Fruit fly (Drosophila melanogaster) whole organism, embryonic: ENCODE results near the gene obst-J.

ENCODE experiments used
- ATbp ChIP-seq: fragments of 200-800 bp; sonication (Bioruptor generic); optimal IDR thresholded peaks from 2 replicates; lab custom pipeline; 2017; ENCODE audit warnings: missing biosample characterization, mild to moderate bottlenecking, missing genetic modification characterization, missing genetic modification reagents
- CG11456 ChIP-seq: fragments of 200-800 bp; sonication (Bioruptor generic); IDR thresholded peaks from 3 replicates; pipeline ENCODE4 v1.3.6; 2022; ENCODE audit warnings: missing biosample characterization, missing genetic modification characterization
- CG12104 ChIP-seq: fragments of 200-800 bp; sonication (Bioruptor generic); optimal IDR thresholded peaks from 3 replicates; lab custom pipeline; 2016; ENCODE audit warnings: missing biosample characterization, missing genetic modification characterization
- CG12219 ChIP-seq: fragments of 200-800 bp; sonication (Bioruptor generic); optimal IDR thresholded peaks from 3 replicates; lab custom pipeline; 2018; ENCODE audit warnings: missing biosample characterization, mild to moderate bottlenecking, missing genetic modification characterization
- CG13775 ChIP-seq: fragments of 200-800 bp; sonication (Bioruptor generic); optimal IDR thresholded peaks from 3 replicates; lab custom pipeline; 2017; ENCODE audit warnings: missing biosample characterization, mild to moderate bottlenecking, missing genetic modification characterization
- CG15269 ChIP-seq: fragments of 200-800 bp; sonication (Bioruptor generic); optimal IDR thresholded peaks from 2 replicates; lab custom pipeline; 2018; ENCODE audit warnings: missing biosample characterization, mild to moderate bottlenecking, missing genetic modification characterization, moderate library complexity
- CG17186 ChIP-seq: fragments of 200-800 bp; sonication (Bioruptor generic); optimal IDR thresholded peaks from 3 replicates; lab custom pipeline; 2017; ENCODE audit warnings: missing biosample characterization, missing genetic modification reagents, missing genetic modification characterization
- CG3726 ChIP-seq: fragments of 200-800 bp; sonication (Bioruptor generic); IDR thresholded peaks from 3 replicates; pipeline ENCODE4, ENCODE4 v1.3.6; 2022; ENCODE audit warnings: missing biosample characterization, missing genetic modification characterization
- CG3995 ChIP-seq: fragments of 200-800 bp; sonication (Bioruptor generic); optimal IDR thresholded peaks from 3 replicates; lab custom pipeline; 2016; ENCODE audit warnings: missing biosample characterization, missing genetic modification characterization
- CG4424 ChIP-seq: fragments of 200-800 bp; sonication (Bioruptor generic); optimal IDR thresholded peaks from 3 replicates; lab custom pipeline; 2016; ENCODE audit warnings: missing biosample characterization, missing genetic modification characterization
- CG4707 ChIP-seq: fragments of 200-800 bp; sonication (Bioruptor generic); optimal IDR thresholded peaks from 2 replicates; lab custom pipeline; 2018; ENCODE audit warnings: missing biosample characterization, mild to moderate bottlenecking, missing genetic modification characterization, moderate library complexity
- CG6791 ChIP-seq: fragments of 200-800 bp; sonication (Bioruptor generic); IDR thresholded peaks from 3 replicates; pipeline ENCODE4 v1.3.6; 2022; ENCODE audit warnings: missing biosample characterization, missing genetic modification characterization; ENCODE audit not compliant: partially characterized antibody
- CG9817 ChIP-seq: fragments of 200-800 bp; sonication (Bioruptor generic); optimal IDR thresholded peaks from 2 replicates; lab custom pipeline; 2018; ENCODE audit warnings: missing biosample characterization, mild to moderate bottlenecking, missing genetic modification characterization, moderate library complexity
- CTCF ChIP-seq: fragments of 200-800 bp; sonication (Bioruptor generic); optimal IDR thresholded peaks from 2 replicates; lab custom pipeline; 2017; ENCODE audit warnings: missing biosample characterization, mild to moderate bottlenecking, missing genetic modification characterization, moderate library complexity
- Dad ChIP-seq: fragments of 200-800 bp; sonication (Bioruptor generic); optimal IDR thresholded peaks from 3 replicates; lab custom pipeline; 2016; ENCODE audit warnings: missing biosample characterization, missing genetic modification characterization
- Ets65A ChIP-seq: fragments of 200-800 bp; sonication (Bioruptor generic); peaks from one replicate; lab custom pipeline; 2016; ENCODE audit warnings: missing biosample characterization, missing genetic modification characterization
- Fer2 ChIP-seq: fragments of 200-800 bp; sonication (Bioruptor generic); optimal IDR thresholded peaks from 2 replicates; lab custom pipeline; 2018; ENCODE audit warnings: missing biosample characterization, mild to moderate bottlenecking, missing genetic modification characterization, moderate library complexity
- Gug ChIP-seq: fragments of 200-800 bp; sonication (Bioruptor generic); IDR thresholded peaks from 4 replicates; pipeline ENCODE4 v1.3.6; 2022; ENCODE audit warnings: missing biosample characterization, missing genetic modification characterization
- HmgD ChIP-seq: fragments of 200-800 bp; sonication (Bioruptor generic); optimal IDR thresholded peaks from 3 replicates; lab custom pipeline; 2016; ENCODE audit warnings: missing biosample characterization, missing genetic modification characterization
- HmgZ ChIP-seq: fragments of 200-800 bp; sonication (Bioruptor generic); optimal IDR thresholded peaks from 2 replicates; lab custom pipeline; 2018; ENCODE audit warnings: missing biosample characterization, mild to moderate bottlenecking, missing genetic modification characterization
- Mes4 ChIP-seq: fragments of 200-800 bp; sonication (Bioruptor generic); optimal IDR thresholded peaks from 2 replicates; lab custom pipeline; 2016; ENCODE audit warnings: missing biosample characterization, missing genetic modification characterization
- Myb ChIP-seq: fragments of 200-800 bp; sonication (Bioruptor generic); optimal IDR thresholded peaks from 2 replicates; lab custom pipeline; 2016; ENCODE audit warnings: missing biosample characterization, missing genetic modification characterization
- Tbp ChIP-seq: fragments of >200 bp; optimal IDR thresholded peaks from 2 replicates; lab custom pipeline; 2018; ENCODE audit warnings: missing biosample characterization, missing genetic modification characterization
- az2 ChIP-seq: fragments of 200-800 bp; sonication (Bioruptor generic); optimal IDR thresholded peaks from 3 replicates; lab custom pipeline; 2016; ENCODE audit warnings: missing biosample characterization, missing genetic modification characterization
- ci ChIP-seq: fragments of 200-800 bp; sonication (Bioruptor generic); IDR thresholded peaks from 3 replicates; pipeline ENCODE4 v1.3.6; 2022; ENCODE audit warnings: missing biosample characterization, missing genetic modification characterization
- corto ChIP-seq: fragments of 200-800 bp; sonication (Bioruptor generic); optimal IDR thresholded peaks from 2 replicates; lab custom pipeline; 2016; ENCODE audit warnings: missing biosample characterization, mild to moderate bottlenecking, missing genetic modification characterization, moderate library complexity
- crp ChIP-seq, 2 experiments: fragments of 200-800 bp; sonication (Bioruptor generic); optimal IDR thresholded peaks; 2 replicates in 1 of 2; 3 replicates in 1 of 2; lab custom pipeline; 2017; ENCODE audit warnings: missing biosample characterization in 2 of 2, missing genetic modification characterization in 2 of 2, mild to moderate bottlenecking in 1 of 2, moderate library complexity in 1 of 2
- dpn ChIP-seq, 2 experiments: fragments of 200-800 bp; sonication (Bioruptor generic); optimal IDR thresholded peaks; 3 replicates each; lab custom pipeline; 2016; ENCODE audit warnings: missing biosample characterization in 2 of 2, missing genetic modification characterization in 2 of 2
- gt ChIP-seq: fragments of 200-800 bp; sonication (Bioruptor generic); IDR thresholded peaks from 2 replicates; pipeline ENCODE4 v1.3.6; 2022; ENCODE audit warnings: missing biosample characterization, missing genetic modification characterization
- h ChIP-seq: fragments of >200 bp; optimal IDR thresholded peaks from 2 replicates; lab custom pipeline; 2017
- hb ChIP-seq: fragments of 200-800 bp; sonication (Bioruptor generic); IDR thresholded peaks from 3 replicates; pipeline ENCODE4 v1.3.6; 2022; ENCODE audit warnings: missing biosample characterization, missing genetic modification characterization; ENCODE audit not compliant: partially characterized antibody
- hkb ChIP-seq, 2 experiments: fragments of 200-800 bp in 1 of 2; fragments of >200 bp in 1 of 2; sonication (Bioruptor generic) in 1 of 2; IDR thresholded peaks in 1 of 2; optimal IDR thresholded peaks in 1 of 2; 2 replicates each; pipeline versions ENCODE4 v1.3.6 to Lab custom; 2017 to 2022; ENCODE audit warnings: missing biosample characterization in 1 of 2, missing genetic modification characterization in 1 of 2
- hth ChIP-seq: fragments of >200 bp; optimal IDR thresholded peaks from 2 replicates; lab custom pipeline; 2017; ENCODE audit warnings: inconsistent platforms
- insv ChIP-seq, 2 experiments: fragments of 200-800 bp; sonication (Bioruptor generic); optimal IDR thresholded peaks; 3 replicates each; lab custom pipeline; 2016 to 2018; ENCODE audit warnings: missing biosample characterization in 2 of 2, missing genetic modification characterization in 2 of 2
- jing ChIP-seq: fragments of 200-800 bp; sonication (Bioruptor generic); optimal IDR thresholded peaks from 2 replicates; lab custom pipeline; 2018; ENCODE audit warnings: missing biosample characterization, mild to moderate bottlenecking, missing genetic modification characterization
- nerfin-1 ChIP-seq: fragments of 200-800 bp; sonication (Bioruptor generic); optimal IDR thresholded peaks from 3 replicates; lab custom pipeline; 2019; ENCODE audit warnings: missing biosample characterization, mild to moderate bottlenecking, missing genetic modification characterization, moderate library complexity
- nerfin-2 ChIP-seq: fragments of 200-800 bp; sonication (Bioruptor generic); IDR thresholded peaks from 2 replicates; pipeline ENCODE4 v1.3.6; 2022; ENCODE audit warnings: missing biosample characterization, missing genetic modification characterization; ENCODE audit not compliant: partially characterized antibody
- otp ChIP-seq: fragments of 200-800 bp; sonication (Bioruptor generic); IDR thresholded peaks from 3 replicates; pipeline ENCODE4, ENCODE4 v1.3.6; 2022; ENCODE audit warnings: missing biosample characterization, missing genetic modification characterization
- peb ChIP-seq: fragments of 200-800 bp; sonication (Bioruptor generic); IDR thresholded peaks from 2 replicates; pipeline ENCODE4 v1.3.6; 2022; ENCODE audit warnings: missing biosample characterization, missing genetic modification characterization
- sim ChIP-seq: fragments of 200-800 bp; sonication (Bioruptor generic); IDR thresholded peaks from 2 replicates; pipeline ENCODE4 v1.3.6; 2022; ENCODE audit warnings: missing biosample characterization, missing genetic modification characterization
- slp2 ChIP-seq: fragments of 200-800 bp; sonication (Bioruptor generic); optimal IDR thresholded peaks from 2 replicates; lab custom pipeline; 2016; ENCODE audit warnings: missing biosample characterization, missing genetic modification characterization
- sqz ChIP-seq: fragments of 200-800 bp; sonication (Bioruptor generic); optimal IDR thresholded peaks from 3 replicates; lab custom pipeline; 2018; ENCODE audit warnings: missing biosample characterization, mild to moderate bottlenecking, missing genetic modification characterization
- tll ChIP-seq, 2 experiments: fragments of 200-800 bp in 1 of 2; fragments of >200 bp in 1 of 2; sonication (Bioruptor generic) in 1 of 2; optimal IDR thresholded peaks; 2 replicates each; lab custom pipeline; 2017 to 2019; ENCODE audit warnings: missing biosample characterization in 2 of 2, missing genetic modification characterization in 2 of 2, mild to moderate bottlenecking in 1 of 2, moderate library complexity in 1 of 2
- tna ChIP-seq: fragments of 200-800 bp; sonication (Bioruptor generic); IDR thresholded peaks from 2 replicates; pipeline ENCODE4 v1.3.6; 2022; ENCODE audit warnings: missing biosample characterization, missing genetic modification characterization; ENCODE audit not compliant: partially characterized antibody
- toy ChIP-seq: fragments of 200-800 bp; sonication (Bioruptor generic); IDR thresholded peaks from 2 replicates; pipeline ENCODE4 v1.3.6; 2022; ENCODE audit warnings: missing biosample characterization, missing genetic modification characterization
- unpg ChIP-seq: fragments of 200-800 bp; sonication (Bioruptor generic); optimal IDR thresholded peaks from 3 replicates; lab custom pipeline; 2018; ENCODE audit warnings: missing biosample characterization, mild to moderate bottlenecking, missing genetic modification characterization, moderate library complexity
- vnd ChIP-seq: fragments of 200-800 bp; sonication (Bioruptor generic); IDR thresholded peaks from 3 replicates; pipeline ENCODE4 v1.3.6; 2022; ENCODE audit warnings: missing biosample characterization, missing genetic modification characterization; ENCODE audit not compliant: partially characterized antibody
- wek ChIP-seq: fragments of 200-800 bp; sonication (Bioruptor generic); optimal IDR thresholded peaks from 3 replicates; lab custom pipeline; 2018; ENCODE audit warnings: missing biosample characterization, mild to moderate bottlenecking, missing genetic modification characterization, moderate library complexity
- wor ChIP-seq: fragments of 200-800 bp; sonication (Bioruptor generic); IDR thresholded peaks from 2 replicates; pipeline ENCODE4 v1.3.6; 2022; ENCODE audit warnings: missing biosample characterization, missing genetic modification characterization
- zfh1 ChIP-seq: fragments of 200-800 bp; sonication (Bioruptor generic); IDR thresholded peaks from 3 replicates; pipeline ENCODE4 v1.3.6; 2022; ENCODE audit warnings: missing biosample characterization, missing genetic modification characterization

obst-J gene

dm6 chr3L:20140589-20141207 is 9.2 kb upstream of the obst-J start, which contains the start of gene CG7328 (continued):
- TF ChIP-seq peb (no peak), insv (GFP tag; optimal IDR thresholded peaks at IDR 0.05; lab: Kevin White, UChicago) (peak in 1 of 2 experiments; percentile 5), zfh1 (GFP tag; lab: Robert Waterston, UW) (no peak), Tbp (GFP tag; lab: Kevin White, UChicago) (no peak), nerfin-1 (no peak), CG11456 (GFP tag; lab: Robert Waterston, UW) (0 out of 3 replicates have a peak, but pooled peaks have one; percentile 54), Fer2 (tag; lab: Kevin White, UChicago) (peak; percentile 29), az2 (GFP tag; lab: Kevin White, UChicago) (peak; percentile 41), Mes4 (GFP tag; lab: Kevin White, UChicago) (peak; percentile 21), CG3726 (GFP tag; lab: Robert Waterston, UW) (no peak), CG15269 (tag; lab: Kevin White, UChicago) (no peak), nerfin-2 (GFP tag; lab: Robert Waterston, UW) (no peak), hb (GFP tag; lab: Robert Waterston, UW) (no peak), CG13775 (GFP tag; lab: Kevin White, UChicago) (peak; percentile 43), ci (GFP tag; lab: Robert Waterston, UW) (0 out of 3 replicates have a peak, but pooled peaks have one; percentile 34), CG6791 (GFP tag; lab: Robert Waterston, UW) (no peak), jing (GFP tag; lab: Kevin White, UChicago) (no peak), Gug (GFP tag; lab: Robert Waterston, UW) (no peak), hth (lab: Kevin White, UChicago) (no peak), h (lab: Kevin White, UChicago) (no peak), wor (no peak), Ets65A (GFP tag; lab: Kevin White, UChicago) (peak; percentile 80), dpn (GFP tag; optimal IDR thresholded peaks at IDR 0.05; lab: Kevin White, UChicago) (peak; percentile 23 to 43), CTCF (GFP tag; lab: Kevin White, UChicago) (no peak), hkb (optimal IDR thresholded peaks at IDR 0.05; lab: Kevin White, UChicago) (no peak), hkb (GFP tag; IDR thresholded peaks at IDR 0.05; lab: Robert Waterston, UW) (no peak; the same call in 1 of the 2 replicates), gt (GFP tag; lab: Robert Waterston, UW) (no peak), CG4424 (GFP tag; lab: Kevin White, UChicago) (no peak), crp (GFP tag; optimal IDR thresholded peaks at IDR 0.05; lab: Kevin White, UChicago) (peak in 1 of 2 experiments; percentile 56), tll (GFP tag; optimal IDR thresholded peaks at IDR 0.05; lab: Kevin White, UChicago) (no peak), unpg (GFP tag; lab: Kevin White, UChicago) (no peak), corto (GFP tag; lab: Kevin White, UChicago) (no peak), Dad (GFP tag; lab: Kevin White, UChicago) (peak; percentile 14), CG12104 (GFP tag; lab: Kevin White, UChicago) (no peak), CG3995 (GFP tag; lab: Kevin White, UChicago) (no peak), toy (GFP tag; lab: Robert Waterston, UW) (0 out of 2 replicates have a peak, but pooled peaks have one; percentile 17), CG9817 (tag; lab: Kevin White, UChicago) (peak; percentile 59), otp (0 out of 3 replicates have a peak, but pooled peaks have one; percentile 25), wek (peak; percentile 37), Myb (GFP tag; lab: Kevin White, UChicago) (no peak), slp2 (GFP tag; lab: Kevin White, UChicago) (no peak), CG12219 (GFP tag; lab: Kevin White, UChicago) (peak; percentile 53), CG17186 (GFP tag; lab: Kevin White, UChicago) (no peak), HmgZ (peak; percentile 64), tna (GFP tag; lab: Robert Waterston, UW) (no peak), vnd (GFP tag; lab: Robert Waterston, UW) (no peak), CG4707 (GFP tag; lab: Kevin White, UChicago) (no peak), ATbp (peak; percentile 32), sqz (no peak), HmgD (GFP tag; lab: Kevin White, UChicago) (no peak), sim (GFP tag; lab: Robert Waterston, UW) (no peak)
